Fruit fly (Drosophila melanogaster): ENCODE data around the gene Nufip.

The Nufip gene

DNA sequence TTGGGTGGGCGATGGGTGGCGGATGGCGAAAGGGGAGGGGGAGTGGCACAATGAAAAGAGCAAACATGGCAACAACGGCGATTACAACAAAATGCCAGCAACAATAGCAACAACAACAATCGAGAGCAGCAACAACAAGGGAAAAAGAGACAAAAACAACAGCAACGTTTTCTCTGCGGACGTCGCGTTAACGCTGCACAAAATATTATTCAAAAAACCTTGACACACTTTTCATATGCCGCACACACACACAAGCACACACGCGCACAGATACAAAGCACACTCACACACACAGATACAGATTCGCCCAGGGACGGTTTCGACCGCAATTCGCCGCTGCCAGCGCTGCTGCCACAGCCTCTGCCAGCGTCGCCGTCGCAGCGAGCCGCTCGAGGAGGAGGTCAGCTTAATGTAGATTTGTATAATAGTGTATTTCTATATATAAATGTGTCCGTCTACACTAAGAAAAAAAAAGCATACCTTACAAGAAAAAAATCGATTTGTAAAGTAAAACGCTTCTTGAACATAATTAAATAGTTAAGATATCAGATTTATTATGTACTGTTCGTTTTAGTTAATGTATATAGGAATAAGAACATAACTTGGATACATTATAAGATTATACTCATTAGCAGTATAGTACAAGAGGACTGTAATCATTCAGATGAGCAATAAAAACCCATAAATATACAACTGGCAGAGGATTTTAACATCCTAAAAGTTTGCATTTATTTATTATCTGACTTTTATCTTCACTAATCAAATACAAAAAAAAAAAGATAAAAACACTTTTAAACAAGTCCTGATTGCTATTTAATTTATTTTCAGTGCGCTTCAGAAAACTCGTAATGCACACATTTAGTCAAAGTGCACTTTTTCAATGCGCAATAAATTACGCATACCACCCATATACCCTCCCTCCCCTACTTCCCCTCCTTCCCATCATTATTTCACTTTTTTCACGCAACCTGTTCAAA lies 33.8 kb upstream of the Nufip start (continued):
- TF ChIP-seq h (optimal IDR thresholded peaks at IDR 0.05) (no peak), az2 (GFP tag; optimal IDR thresholded peaks at IDR 0.05) (peak; percentile 61), phol (tag; optimal IDR thresholded peaks at IDR 0.05) (peak; percentile 78), amos (GFP tag; IDR thresholded peaks at IDR 0.05; ENCODE audit: partially characterized antibody) (no peak), Rx (GFP tag; IDR thresholded peaks at IDR 0.05) (no peak; the same call in 1 of the 2 replicates), ERR (GFP tag; optimal IDR thresholded peaks at IDR 0.05) (no peak), CG10274 (GFP tag; optimal IDR thresholded peaks at IDR 0.05) (no peak), CG8765 (GFP tag; IDR thresholded peaks at IDR 0.05) (no peak), Hr3 (GFP tag; optimal IDR thresholded peaks at IDR 0.05) (peak; percentile 26), CG15514 (GFP tag; optimal IDR thresholded peaks at IDR 0.05) (no peak), fd3F (GFP tag; optimal IDR thresholded peaks at IDR 0.05) (peak; percentile 70), NC2α (GFP tag; optimal IDR thresholded peaks at IDR 0.05) (no peak), CG10565 (GFP tag; optimal IDR thresholded peaks at IDR 0.05) (no peak), p53 (GFP tag; optimal IDR thresholded peaks at IDR 0.05) (no peak), Camta (GFP tag; optimal IDR thresholded peaks at IDR 0.05) (peak; percentile 33), CG1233 (GFP tag; optimal IDR thresholded peaks at IDR 0.05) (peak; percentile 58), CG12299 (tag; optimal IDR thresholded peaks at IDR 0.05) (no peak), slp2 (GFP tag; optimal IDR thresholded peaks at IDR 0.05) (no peak), danr (GFP tag; IDR thresholded peaks at IDR 0.05) (peak; percentile 9; the same call in 1 of the 2 replicates), CG18599 (GFP tag; optimal IDR thresholded peaks at IDR 0.05) (peak; percentile 39), CG2199 (GFP tag; IDR thresholded peaks at IDR 0.05) (no peak), tx (GFP tag; optimal IDR thresholded peaks at IDR 0.05) (no peak), yki (optimal IDR thresholded peaks at IDR 0.05) (no peak), Deaf1 (tag; optimal IDR thresholded peaks at IDR 0.05) (peak; percentile 47), Xrp1 (GFP tag; IDR thresholded peaks at IDR 0.05) (peak; percentile 32; the same call in 1 of the 2 replicates), CG4282 (GFP tag; optimal IDR thresholded peaks at IDR 0.05) (no peak), ssp (GFP tag; IDR thresholded peaks at IDR 0.05) (peak; percentile 34; the same call in 1 of the 2 replicates), zfh1 (GFP tag; IDR thresholded peaks at IDR 0.05) (no peak), maf-S (GFP tag; optimal IDR thresholded peaks at IDR 0.05) (no peak), CG12942 (GFP tag; optimal IDR thresholded peaks at IDR 0.05) (no peak), gcm2 (GFP tag; optimal IDR thresholded peaks at IDR 0.05) (no peak), disco-r (GFP tag; optimal IDR thresholded peaks at IDR 0.05) (no peak), en (GFP tag; optimal IDR thresholded peaks at IDR 0.05) (no peak), pho (GFP tag; optimal IDR thresholded peaks at IDR 0.05) (no peak), CG6254 (GFP tag; optimal IDR thresholded peaks at IDR 0.05) (no peak), Nf-YB (GFP tag; optimal IDR thresholded peaks at IDR 0.05) (peak; percentile 4), CG18619 (GFP tag; optimal IDR thresholded peaks at IDR 0.05) (peak; percentile 42), btn (GFP tag; optimal IDR thresholded peaks at IDR 0.05) (no peak), CG17568 (GFP tag; optimal IDR thresholded peaks at IDR 0.05) (peak; percentile 27), nom (GFP tag; optimal IDR thresholded peaks at IDR 0.05) (peak; percentile 14), Hmr (GFP tag; optimal IDR thresholded peaks at IDR 0.05) (no peak), MESR4 (GFP tag; optimal IDR thresholded peaks at IDR 0.05) (no peak), CHES-1-like (GFP tag; optimal IDR thresholded peaks at IDR 0.05) (no peak), CG6791 (GFP tag; IDR thresholded peaks at IDR 0.05; ENCODE audit: partially characterized antibody) (no peak), Chrac-16 (GFP tag; optimal IDR thresholded peaks at IDR 0.05) (peak; percentile 32), CG34376 (GFP tag; optimal IDR thresholded peaks at IDR 0.05) (no peak), CG17829 (tag; optimal IDR thresholded peaks at IDR 0.05) (peak; percentile 6), Hmx (GFP tag; optimal IDR thresholded peaks at IDR 0.05) (no peak), Lhr (GFP tag; optimal IDR thresholded peaks at IDR 0.05) (no peak), CG2889 (GFP tag; IDR thresholded peaks at IDR 0.05) (no peak)

Data from whole organism, embryonic.